Worm (Caenorhabditis elegans): ENCODE data around the gene F01E11.20.

DNA sequence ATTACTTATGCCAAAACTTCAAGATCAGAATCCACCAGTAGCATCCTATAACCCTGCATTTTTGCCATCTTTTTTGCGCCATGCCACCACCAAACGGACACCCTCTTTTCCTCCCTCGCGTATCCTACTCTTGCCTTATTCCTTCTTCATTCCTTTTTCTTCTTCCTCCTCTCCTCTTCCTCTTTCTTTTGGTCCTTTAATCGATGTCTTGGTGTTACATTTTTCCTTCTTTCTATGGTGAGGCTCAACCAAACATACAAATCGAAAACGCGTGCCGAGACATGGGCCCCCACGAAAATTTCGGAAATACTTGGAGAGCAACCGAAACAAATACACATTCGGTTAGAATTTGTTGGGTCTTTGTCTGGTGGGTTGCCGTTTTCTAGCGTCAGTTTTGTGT, 25.0 kb downstream of the F01E11.20 start:
- no peak for TF ChIP-seq flt-1 (GFP tag; IDR thresholded peaks at IDR 0.05)
- TF ChIP-seq med-1 (GFP tag; optimal IDR thresholded peaks at IDR 0.05; ENCODE audit: insufficient read depth), result no peak
- TF ChIP-seq ref-1 (GFP tag; conservative IDR thresholded peaks at IDR 0.05), result no peak
- TF ChIP-seq ztf-23 (GFP tag; IDR thresholded peaks at IDR 0.05), result no peak
- TF ChIP-seq T22C8.4 (GFP tag; IDR thresholded peaks at IDR 0.05), result no peak
- TF ChIP-seq klf-2 (GFP tag; conservative IDR thresholded peaks at IDR 0.05), result no peak
- TF ChIP-seq tab-1 (GFP tag; IDR thresholded peaks at IDR 0.05), result no peak
- TF ChIP-seq cog-1 (tag; optimal IDR thresholded peaks at IDR 0.05), result no peak
- TF ChIP-seq ztf-29 (GFP tag; IDR thresholded peaks at IDR 0.05), result no peak
